Fruit fly (Drosophila melanogaster) Kc167 (cell line): ENCODE measurements around the gene eIF2beta.

Experiments used
- h ChIP-seq: fragments of >200 bp; optimal IDR thresholded peaks from 3 replicates; lab custom pipeline; 2018; ENCODE audit warnings: missing external identifiers
- psq ChIP-seq: fragments of >200 bp; optimal IDR thresholded peaks from 2 replicates; lab custom pipeline; 2017; ENCODE audit warnings: missing external identifiers

dm6 chr3L:12501249-12501648, 25.3 kb downstream of the eIF2beta start, which contains the start of the genes CG10638 and CG10681:
- no peak for TF ChIP-seq h (lab: Kevin White, UChicago)
- no peak for TF ChIP-seq psq (lab: Kevin White, UChicago)
